Fruit fly (Drosophila melanogaster): ENCODE data around the gene tadr.

tadr gene

dm6 chr2L:21039569-21040159 lies 35.5 kb upstream of the tadr start (continued):
- TF ChIP-seq CG1647 (GFP tag; optimal IDR thresholded peaks at IDR 0.05) (no peak), otp (GFP tag; IDR thresholded peaks at IDR 0.05) (0 out of 3 replicates have a peak, but pooled peaks have one; percentile 23), CG4360 (GFP tag; IDR thresholded peaks at IDR 0.05) (0 out of 2 replicates have a peak, but pooled peaks have one; percentile 28), psq (GFP tag; optimal IDR thresholded peaks at IDR 0.05) (peak; percentile 2), Antp (GFP tag; optimal IDR thresholded peaks at IDR 0.05) (no peak), CG11696 (GFP tag; IDR thresholded peaks at IDR 0.05) (0 out of 2 replicates have a peak, but pooled peaks have one; percentile 33), Kr (GFP tag; optimal IDR thresholded peaks at IDR 0.05) (peak; percentile 88), twi (tag; optimal IDR thresholded peaks at IDR 0.05) (peak; percentile 15), CG15479 (GFP tag; optimal IDR thresholded peaks at IDR 0.05) (peak; percentile 72), pfk (GFP tag; optimal IDR thresholded peaks at IDR 0.05) (no peak), tll (GFP tag; optimal IDR thresholded peaks at IDR 0.05) (peak in 1 of 2 experiments; percentile 76), CG15696 (tag; optimal IDR thresholded peaks at IDR 0.05) (peak; percentile 37), ham (GFP tag; IDR thresholded peaks at IDR 0.05) (no peak), CG32772 (GFP tag; IDR thresholded peaks at IDR 0.05) (peak; percentile 45; the same call in 1 of the 2 replicates), sqz (GFP tag; optimal IDR thresholded peaks at IDR 0.05) (peak; percentile 55), bsh (GFP tag; optimal IDR thresholded peaks at IDR 0.05) (no peak), MTF-1 (GFP tag; optimal IDR thresholded peaks at IDR 0.05; ENCODE audit: borderline replicate concordance) (no peak), trem (tag; optimal IDR thresholded peaks at IDR 0.05) (peak; percentile 1), crol (GFP tag; IDR thresholded peaks at IDR 0.05) (peak; percentile 83), CG4707 (GFP tag; optimal IDR thresholded peaks at IDR 0.05) (peak; percentile 10), ac (GFP tag; optimal IDR thresholded peaks at IDR 0.05) (peak; percentile 33), hb (GFP tag; IDR thresholded peaks at IDR 0.05; ENCODE audit: partially characterized antibody) (no peak), Med (GFP tag) (peak; percentile 57), Hmx (GFP tag; optimal IDR thresholded peaks at IDR 0.05) (no peak), pros (GFP tag; optimal IDR thresholded peaks at IDR 0.05) (peak; percentile 94), ci (GFP tag; IDR thresholded peaks at IDR 0.05) (0 out of 3 replicates have a peak, but pooled peaks have one; percentile 6), CG2712 (tag; optimal IDR thresholded peaks at IDR 0.05) (peak; percentile 17), exex (tag; optimal IDR thresholded peaks at IDR 0.05) (peak; percentile 8)

DNA sequence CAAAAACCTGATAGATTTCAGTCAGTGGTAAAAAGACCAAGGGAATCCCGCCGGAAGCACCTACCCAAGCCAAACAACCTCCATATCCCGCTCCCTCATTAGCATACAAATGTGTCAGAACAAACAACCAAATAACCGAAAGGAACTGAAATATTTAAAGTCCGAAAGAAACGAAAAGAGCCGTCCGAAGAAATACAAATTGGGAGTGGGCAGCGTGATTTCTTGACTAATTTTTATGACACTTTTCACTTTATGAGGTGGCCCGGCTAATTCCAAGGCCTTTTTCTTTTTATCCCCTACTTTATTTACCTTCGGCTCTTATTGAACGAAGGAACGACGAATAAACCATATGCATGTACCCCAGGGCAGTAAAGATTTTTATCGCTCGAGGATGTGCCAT lies 34.5 kb upstream of the tadr start:
- no peak for TF ChIP-seq pnt (GFP tag; optimal IDR thresholded peaks at IDR 0.05)
- TF ChIP-seq trem (tag; optimal IDR thresholded peaks at IDR 0.05), result no peak
- TF ChIP-seq CG15479 (GFP tag; optimal IDR thresholded peaks at IDR 0.05), result no peak
- TF ChIP-seq wek (GFP tag; optimal IDR thresholded peaks at IDR 0.05), result no peak
- no peak for TF ChIP-seq Bdp1 (GFP tag; optimal IDR thresholded peaks at IDR 0.05)
- TF ChIP-seq sim (GFP tag; IDR thresholded peaks at IDR 0.05), result no peak
- no peak for TF ChIP-seq BEAF-32 (GFP tag; optimal IDR thresholded peaks at IDR 0.05)
- no peak for TF ChIP-seq CG4854 (GFP tag; optimal IDR thresholded peaks at IDR 0.05)
- TF ChIP-seq CG17361 (GFP tag; IDR thresholded peaks at IDR 0.05), result no peak
- TF ChIP-seq CG13123 (GFP tag; optimal IDR thresholded peaks at IDR 0.05), result no peak
- no peak for TF ChIP-seq gsb-n (tag; optimal IDR thresholded peaks at IDR 0.05)
- TF ChIP-seq seq (GFP tag; IDR thresholded peaks at IDR 0.05), result no peak
- peak; percentile 18 for TF ChIP-seq zen (tag; optimal IDR thresholded peaks at IDR 0.05)
- TF ChIP-seq tll (GFP tag; optimal IDR thresholded peaks at IDR 0.05), result peak in 1 of 2 experiments; percentile 96
- no peak for TF ChIP-seq dati (GFP tag; IDR thresholded peaks at IDR 0.05)
- no peak for TF ChIP-seq scrt (GFP tag; optimal IDR thresholded peaks at IDR 0.05)
- TF ChIP-seq Usf (GFP tag; optimal IDR thresholded peaks at IDR 0.05), result no peak
- no peak for TF ChIP-seq Doc2 (GFP tag; IDR thresholded peaks at IDR 0.05)
- no peak for TF ChIP-seq Dip3 (GFP tag; optimal IDR thresholded peaks at IDR 0.05)
- no peak for TF ChIP-seq CG33557 (GFP tag; optimal IDR thresholded peaks at IDR 0.05)
- TF ChIP-seq CG3407 (GFP tag; optimal IDR thresholded peaks at IDR 0.05), result no peak
- peak; percentile 84 for TF ChIP-seq cad (GFP tag; optimal IDR thresholded peaks at IDR 0.05)
- TF ChIP-seq H2.0 (GFP tag; IDR thresholded peaks at IDR 0.05), result no peak
- no peak for TF ChIP-seq hkb (optimal IDR thresholded peaks at IDR 0.05)
- TF ChIP-seq hkb (GFP tag; IDR thresholded peaks at IDR 0.05), result no peak
- TF ChIP-seq row (GFP tag; IDR thresholded peaks at IDR 0.05), result no peak

Measured in whole organism, embryonic.